Worm (Caenorhabditis elegans): ENCODE results near the gene tbc-9.

DNA sequence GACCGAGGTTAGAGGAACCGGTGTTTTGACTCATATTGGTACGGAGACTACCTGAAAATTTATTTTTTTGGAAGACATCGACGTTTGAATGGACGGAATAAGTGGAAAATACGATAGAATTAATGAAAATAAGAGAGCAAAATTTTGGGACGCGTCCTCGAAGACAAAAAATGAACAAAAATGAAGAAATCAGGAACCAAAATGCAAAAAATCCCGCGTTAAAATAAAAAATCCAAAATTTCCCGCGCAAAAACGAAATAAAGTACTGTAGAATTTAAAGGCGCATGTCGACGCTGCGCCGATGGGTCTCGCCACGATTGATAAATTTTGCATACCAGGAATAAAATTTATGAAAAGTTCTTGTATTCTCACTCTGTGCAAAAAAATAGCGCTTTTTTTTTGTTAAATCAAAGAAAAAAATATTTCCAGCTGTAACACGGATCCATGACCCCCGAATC lies 9.5 kb upstream of the tbc-9 start, which contains the start of gene puf-3:
- no peak for TF ChIP-seq unc-62 (GFP tag; optimal IDR thresholded peaks at IDR 0.05)
- no peak for TF ChIP-seq ztf-11 (tag; optimal IDR thresholded peaks at IDR 0.05)
- no peak for TF ChIP-seq ham-2 (GFP tag; optimal IDR thresholded peaks at IDR 0.05)
- TF ChIP-seq ces-1 (GFP tag; optimal IDR thresholded peaks at IDR 0.05) = no peak
- no peak for TF ChIP-seq elt-3 (tag; optimal IDR thresholded peaks at IDR 0.05)
- no peak for TF ChIP-seq lin-13 (tag; optimal IDR thresholded peaks at IDR 0.05)
